Worm (Caenorhabditis elegans) whole organism, early embryonic: Measurements from ENCODE around the gene srh-5.

Experiments used
- ama-1 ChIP-seq: fragments of 150-350 bp; optimal IDR thresholded peaks from 2 replicates; lab custom pipeline; 2014
- ceh-13 ChIP-seq: fragments of 200-800 bp; sonication (Bioruptor generic); optimal IDR thresholded peaks from 2 replicates; lab custom pipeline; 2018; ENCODE audit warnings: mild to moderate bottlenecking, missing genetic modification characterization, missing compliant biosample characterization
- ceh-36 ChIP-seq: sonication (generic microtip); optimal IDR thresholded peaks from 2 replicates; lab custom pipeline; 2016; ENCODE audit warnings: missing genetic modification characterization, inconsistent platforms, missing compliant biosample characterization
- ets-7 ChIP-seq: sonication (generic microtip); optimal IDR thresholded peaks from 2 replicates; lab custom pipeline; 2016; ENCODE audit warnings: missing genotype, missing genetic modification characterization, missing compliant biosample characterization
- flt-1 ChIP-seq: fragments of 200-800 bp; sonication (Bioruptor generic); IDR thresholded peaks from 2 replicates; pipeline ENCODE4 v1.3.6; 2022; ENCODE audit warnings: missing genetic modification characterization, missing compliant biosample characterization
- pes-1 ChIP-seq: fragments of 200-800 bp; sonication (Bioruptor generic); IDR thresholded peaks from 2 replicates; pipeline ENCODE4 v1.3.6; 2022; ENCODE audit warnings: missing genetic modification reagents, missing genetic modification characterization, missing compliant biosample characterization

DNA sequence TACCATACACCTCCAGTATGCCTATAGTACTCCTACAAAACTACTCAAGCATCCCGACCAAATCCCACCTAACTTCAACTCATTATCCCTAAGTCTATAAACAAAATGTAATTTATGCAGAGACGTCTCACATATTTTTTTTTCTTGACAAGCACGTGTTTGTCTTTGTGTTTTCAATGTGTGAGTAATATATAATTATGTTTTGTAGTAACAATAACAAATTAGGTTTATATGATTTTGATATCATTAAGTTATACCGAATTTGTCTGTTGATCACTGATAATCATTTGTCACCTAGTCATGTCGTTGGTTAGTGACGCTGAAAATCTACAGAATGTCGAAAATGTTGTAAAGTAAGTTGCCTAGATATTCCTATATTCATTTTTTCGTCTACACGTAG, 34.5 kb downstream of the srh-5 start, which contains the start of gene srw-102:
- TF ChIP-seq ama-1 (lab: Kevin White, UChicago) (no peak), pes-1 (GFP tag; lab: Robert Waterston, UW) (no peak), flt-1 (no peak), ets-7 (no peak), ceh-36 (no peak), ceh-13 (no peak)
